Fruit fly (Drosophila melanogaster) whole organism, pupa: Measurements from ENCODE around the gene CG32017.

Experiments
- CG10348 ChIP-seq: fragments of 200-800 bp; sonication (Bioruptor generic); IDR thresholded peaks from 2 replicates; pipeline ENCODE4 v1.3.6; 2022; ENCODE audit warnings: missing biosample characterization, missing genetic modification characterization
- CG12605 ChIP-seq: fragments of 200-800 bp; sonication (Bioruptor generic); IDR thresholded peaks from 2 replicates; pipeline ENCODE4 v1.3.6; 2022; ENCODE audit warnings: missing biosample characterization, missing genetic modification characterization
- CG13204 ChIP-seq: fragments of 200-800 bp; sonication (Bioruptor generic); optimal IDR thresholded peaks from 2 replicates; lab custom pipeline; 2018; ENCODE audit warnings: missing biosample characterization, mild to moderate bottlenecking, missing genetic modification characterization, moderate library complexity
- CG14655 ChIP-seq: fragments of 200-800 bp; sonication (Bioruptor generic); optimal IDR thresholded peaks from 3 replicates; lab custom pipeline; 2017; ENCODE audit warnings: mild to moderate bottlenecking, missing biosample characterization, missing genetic modification reagents, missing genetic modification characterization
- CG15710 ChIP-seq: fragments of 200-800 bp; sonication (Bioruptor generic); optimal IDR thresholded peaks from 2 replicates; lab custom pipeline; 2018; ENCODE audit warnings: missing biosample characterization, mild to moderate bottlenecking, missing genetic modification characterization, moderate library complexity
- CG17806 ChIP-seq: fragments of 200-800 bp; sonication (Bioruptor generic); optimal IDR thresholded peaks from 2 replicates; lab custom pipeline; 2018; ENCODE audit warnings: missing biosample characterization, mild to moderate bottlenecking, missing genetic modification characterization, moderate library complexity
- CG32121 ChIP-seq: fragments of 200-800 bp; sonication (Bioruptor generic); IDR thresholded peaks from 2 replicates; pipeline ENCODE4 v1.3.6; 2022; ENCODE audit warnings: missing biosample characterization, missing genetic modification characterization
- CG34367 ChIP-seq: fragments of 200-800 bp; sonication (Bioruptor generic); optimal IDR thresholded peaks from 2 replicates; lab custom pipeline; 2018; ENCODE audit warnings: missing biosample characterization, mild to moderate bottlenecking, missing genetic modification characterization
- CG4496 ChIP-seq: fragments of 200-800 bp; sonication (Bioruptor generic); IDR thresholded peaks from 3 replicates; pipeline ENCODE4 v1.3.6; 2022; ENCODE audit warnings: missing biosample characterization, missing genetic modification characterization
- CG8159 ChIP-seq: fragments of 200-800 bp; sonication (Bioruptor generic); optimal IDR thresholded peaks from 3 replicates; lab custom pipeline; 2018; ENCODE audit warnings: missing biosample characterization, mild to moderate bottlenecking, missing genetic modification characterization, moderate library complexity
- CG8301 ChIP-seq: fragments of 200-800 bp; sonication (Bioruptor generic); optimal IDR thresholded peaks from 2 replicates; lab custom pipeline; 2018; ENCODE audit warnings: missing biosample characterization, mild to moderate bottlenecking, missing genetic modification characterization
- CG9948 ChIP-seq: fragments of 200-800 bp; sonication (Bioruptor generic); optimal IDR thresholded peaks from 2 replicates; lab custom pipeline; 2018; ENCODE audit warnings: missing biosample characterization, mild to moderate bottlenecking, missing genetic modification characterization, moderate library complexity
- D1 ChIP-seq: fragments of 200-800 bp; sonication (Bioruptor generic); optimal IDR thresholded peaks from 2 replicates; lab custom pipeline; 2018; ENCODE audit warnings: missing biosample characterization, mild to moderate bottlenecking, missing genetic modification characterization, moderate library complexity
- EcR ChIP-seq: fragments of 200-800 bp; sonication (Bioruptor generic); optimal IDR thresholded peaks from 3 replicates; lab custom pipeline; 2019; ENCODE audit warnings: missing biosample characterization, missing genetic modification characterization, mild to moderate bottlenecking, moderate library complexity, missing genetic modification reagents
- Ets98B ChIP-seq: fragments of 200-800 bp; sonication (Bioruptor generic); IDR thresholded peaks from 2 replicates; pipeline ENCODE4 v1.3.6; 2022; ENCODE audit warnings: missing biosample characterization, missing genetic modification characterization
- Pif1A ChIP-seq: fragments of 200-800 bp; sonication (Bioruptor generic); optimal IDR thresholded peaks from 3 replicates; lab custom pipeline; 2016; ENCODE audit warnings: missing biosample characterization, missing genetic modification characterization
- Pif1B ChIP-seq: fragments of 200-800 bp; sonication (Bioruptor generic); optimal IDR thresholded peaks from 3 replicates; lab custom pipeline; 2016; ENCODE audit warnings: missing biosample characterization, missing genetic modification characterization
- Snoo ChIP-seq: fragments of 200-800 bp; sonication (Bioruptor generic); optimal IDR thresholded peaks from 3 replicates; lab custom pipeline; 2017; ENCODE audit warnings: missing biosample characterization, mild to moderate bottlenecking, missing genetic modification characterization, inconsistent platforms
- fd96Ca ChIP-seq: fragments of 200-800 bp; sonication (Bioruptor generic); IDR thresholded peaks from 3 replicates; pipeline ENCODE4 v1.3.6; 2022; ENCODE audit warnings: missing biosample characterization, missing genetic modification characterization
- gl ChIP-seq: fragments of 200-800 bp; sonication (Bioruptor generic); optimal IDR thresholded peaks from 2 replicates; lab custom pipeline; 2018; ENCODE audit warnings: missing biosample characterization, mild to moderate bottlenecking, missing genetic modification characterization

Gene CG32017

dm6 chr4:1093446-1093845 lies 68.5 kb downstream of the CG32017 start:
- TF ChIP-seq CG14655 (GFP tag; lab: Kevin White, UChicago): no peak
- no peak for TF ChIP-seq CG8301
- TF ChIP-seq CG10348: no peak
- no peak for TF ChIP-seq CG12605 (GFP tag; lab: Robert Waterston, UW)
- no peak for TF ChIP-seq gl
- no peak for TF ChIP-seq Snoo
- TF ChIP-seq EcR: no peak
- no peak for TF ChIP-seq Pif1A
- no peak for TF ChIP-seq CG15710
- TF ChIP-seq fd96Ca (GFP tag; lab: Robert Waterston, UW): no peak
- no peak for TF ChIP-seq CG4496
- TF ChIP-seq Ets98B: no peak
- TF ChIP-seq CG34367 (tag; lab: Kevin White, UChicago): no peak
- no peak for TF ChIP-seq CG9948 (tag; lab: Kevin White, UChicago)
- no peak for TF ChIP-seq Pif1B (GFP tag; lab: Kevin White, UChicago)
- no peak for TF ChIP-seq CG13204 (GFP tag; lab: Kevin White, UChicago)
- TF ChIP-seq CG8159 (tag; lab: Kevin White, UChicago): no peak

- TF ChIP-seq gl: no peak
- TF ChIP-seq D1 (tag; lab: Kevin White, UChicago): no peak
- TF ChIP-seq CG32121 (GFP tag; lab: Robert Waterston, UW): no peak
- no peak for TF ChIP-seq Snoo
- no peak for TF ChIP-seq CG10348
- TF ChIP-seq CG9948 (tag; lab: Kevin White, UChicago): no peak
- TF ChIP-seq CG14655 (GFP tag; lab: Kevin White, UChicago): no peak
- TF ChIP-seq Ets98B: no peak
- no peak for TF ChIP-seq CG12605 (GFP tag; lab: Robert Waterston, UW)
- TF ChIP-seq CG17806: no peak
- no peak for TF ChIP-seq CG34367 (tag; lab: Kevin White, UChicago)
- no peak for TF ChIP-seq EcR
- no peak for TF ChIP-seq fd96Ca (GFP tag; lab: Robert Waterston, UW)
- TF ChIP-seq CG13204 (GFP tag; lab: Kevin White, UChicago): no peak
- no peak for TF ChIP-seq Pif1A
These were observed 71.7 kb downstream of the CG32017 start for dm6 chr4:1090304-1090703.

- TF ChIP-seq CG8301 (no peak), CG34367 (tag; lab: Kevin White, UChicago) (no peak), CG32121 (GFP tag; lab: Robert Waterston, UW) (no peak), CG9948 (tag; lab: Kevin White, UChicago) (no peak), CG12605 (GFP tag; lab: Robert Waterston, UW) (no peak), EcR (no peak), CG4496 (no peak), CG13204 (GFP tag; lab: Kevin White, UChicago) (no peak), Snoo (no peak), gl (no peak), Ets98B (no peak), CG8159 (tag; lab: Kevin White, UChicago) (no peak), D1 (tag; lab: Kevin White, UChicago) (no peak), fd96Ca (GFP tag; lab: Robert Waterston, UW) (no peak), CG14655 (GFP tag; lab: Kevin White, UChicago) (no peak), CG15710 (no peak), CG10348 (no peak)
These were observed 73.5 kb downstream of the CG32017 start, which contains the start of gene sv for dm6 chr4:1088480-1088879. sv (plus strand) TSS chr4:1088798.
